Worm (Caenorhabditis elegans): ENCODE data around the gene scpl-4.

DNA sequence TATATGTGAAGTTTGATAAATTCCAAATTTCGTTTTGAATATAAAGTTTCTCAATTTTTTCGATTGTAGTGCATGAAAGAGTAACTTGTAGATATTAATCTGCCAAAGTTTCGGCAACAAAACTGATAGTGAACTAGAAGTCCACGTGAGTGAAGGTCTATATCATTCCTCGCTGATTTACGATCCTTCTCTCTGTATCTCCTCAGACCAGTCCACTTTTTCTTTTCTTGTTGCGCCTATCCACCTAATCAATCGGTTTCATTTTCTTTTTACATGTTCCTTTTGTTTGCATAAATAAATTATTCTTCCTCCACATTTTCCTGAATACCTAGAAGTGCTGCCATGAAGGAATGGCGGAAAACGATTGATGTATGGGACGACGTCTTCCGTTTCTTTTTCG, 34.8 kb upstream of the scpl-4 start:
- TF ChIP-seq pqm-1 (tag; optimal IDR thresholded peaks at IDR 0.05) (no peak), hlh-30 (tag; optimal IDR thresholded peaks at IDR 0.05; ENCODE audit: insufficient read depth) (no peak)

Data from whole organism, late embryonic.